Fruit fly (Drosophila melanogaster): ENCODE measurements around the gene slou.

The slou gene

dm6 chr3R:21557052-21557451, at the start of gene slou:
slou (minus strand) TSS chr3R:21557182.
- no peak for TF ChIP-seq CG17801 (GFP tag; optimal IDR thresholded peaks at IDR 0.05; ENCODE audit: partially characterized antibody)

- TF ChIP-seq CG17801 (GFP tag; optimal IDR thresholded peaks at IDR 0.05; ENCODE audit: partially characterized antibody) = peak; percentile 12
Measured at dm6 chr3R:21606221-21607099, 49.5 kb upstream of the slou start.

- peak; percentile 87 for TF ChIP-seq CG17801 (GFP tag; optimal IDR thresholded peaks at IDR 0.05; ENCODE audit: partially characterized antibody)
Measured at dm6 chr3R:21605291-21605898, 48.4 kb upstream of the slou start.

- no peak for TF ChIP-seq CG17801 (GFP tag; optimal IDR thresholded peaks at IDR 0.05; ENCODE audit: partially characterized antibody)
Measured at dm6 chr3R:21604564-21604963, 47.6 kb upstream of the slou start.

dm6 chr3R:21602688-21603031, 45.7 kb upstream of the slou start:
- no peak for TF ChIP-seq CG17801 (GFP tag; optimal IDR thresholded peaks at IDR 0.05; ENCODE audit: partially characterized antibody)

dm6 chr3R:21601954-21602687, 45.1 kb upstream of the slou start:
- TF ChIP-seq CG17801 (GFP tag; optimal IDR thresholded peaks at IDR 0.05; ENCODE audit: partially characterized antibody) = no peak

dm6 chr3R:21599642-21600041, 42.7 kb upstream of the slou start:
- TF ChIP-seq CG17801 (GFP tag; optimal IDR thresholded peaks at IDR 0.05; ENCODE audit: partially characterized antibody) = no peak

- no peak for TF ChIP-seq CG17801 (GFP tag; optimal IDR thresholded peaks at IDR 0.05; ENCODE audit: partially characterized antibody)
Measured at dm6 chr3R:21598605-21599004, 41.6 kb upstream of the slou start.

dm6 chr3R:21597877-21598276, 40.9 kb upstream of the slou start:
- TF ChIP-seq CG17801 (GFP tag; optimal IDR thresholded peaks at IDR 0.05; ENCODE audit: partially characterized antibody) = no peak

dm6 chr3R:21596151-21596802, 39.3 kb upstream of the slou start:
- TF ChIP-seq CG17801 (GFP tag; optimal IDR thresholded peaks at IDR 0.05; ENCODE audit: partially characterized antibody) = no peak

- TF ChIP-seq CG17801 (GFP tag; optimal IDR thresholded peaks at IDR 0.05; ENCODE audit: partially characterized antibody) = no peak
Measured at dm6 chr3R:21594417-21594892, 37.5 kb upstream of the slou start.

dm6 chr3R:21593735-21594345, 36.9 kb upstream of the slou start:
- TF ChIP-seq CG17801 (GFP tag; optimal IDR thresholded peaks at IDR 0.05; ENCODE audit: partially characterized antibody) = no peak

dm6 chr3R:21593079-21593478, 36.1 kb upstream of the slou start:
- TF ChIP-seq CG17801 (GFP tag; optimal IDR thresholded peaks at IDR 0.05; ENCODE audit: partially characterized antibody) = no peak

- peak; percentile 5 for TF ChIP-seq CG17801 (GFP tag; optimal IDR thresholded peaks at IDR 0.05; ENCODE audit: partially characterized antibody)
Measured at dm6 chr3R:21591962-21592361, 35.0 kb upstream of the slou start.

dm6 chr3R:21591370-21591743, 34.4 kb upstream of the slou start:
- TF ChIP-seq CG17801 (GFP tag; optimal IDR thresholded peaks at IDR 0.05; ENCODE audit: partially characterized antibody) = no peak

Measured in ovary, adult (tissue).